Fruit fly (Drosophila melanogaster): ENCODE data around the gene CG5646.

The CG5646 gene

DNA sequence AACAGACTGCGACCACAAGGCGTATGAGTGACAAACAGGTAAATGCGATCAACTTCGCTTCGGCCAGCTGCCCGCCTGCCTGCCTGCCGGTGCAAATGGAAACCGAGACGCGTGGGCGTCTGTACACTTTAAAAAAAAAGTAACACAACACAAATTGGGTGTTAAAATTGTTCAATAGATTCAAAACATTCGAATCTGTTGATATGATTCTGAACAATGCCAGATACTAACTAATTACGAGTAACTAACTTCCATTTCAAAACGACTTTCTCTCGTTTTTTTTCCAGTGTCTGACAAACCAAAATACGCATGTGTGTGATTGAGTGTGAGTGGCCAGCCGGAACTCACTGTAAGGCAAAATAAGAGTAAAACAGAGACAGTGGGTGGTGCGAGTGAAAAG, 8.6 kb upstream of the CG5646 start (continued):
- TF ChIP-seq pb (GFP tag; optimal IDR thresholded peaks at IDR 0.05): peak; percentile 90
- peak; percentile 73 for TF ChIP-seq CG32767 (GFP tag; IDR thresholded peaks at IDR 0.05)
- TF ChIP-seq E2f2 (GFP tag; IDR thresholded peaks at IDR 0.05): peak; percentile 59; the same call in 1 of the 2 replicates
- TF ChIP-seq twi (tag; optimal IDR thresholded peaks at IDR 0.05): no peak
- TF ChIP-seq otp (GFP tag; IDR thresholded peaks at IDR 0.05): peak; percentile 88
- peak; percentile 53 for TF ChIP-seq CG3163 (GFP tag; optimal IDR thresholded peaks at IDR 0.05)
- no peak for TF ChIP-seq aop (GFP tag; IDR thresholded peaks at IDR 0.05)
- peak; percentile 95 for TF ChIP-seq sr (GFP tag; IDR thresholded peaks at IDR 0.05)
- peak; percentile 90 for TF ChIP-seq zfh1 (GFP tag; IDR thresholded peaks at IDR 0.05)
- TF ChIP-seq bigmax (GFP tag; optimal IDR thresholded peaks at IDR 0.05): no peak
- peak; percentile 89 for TF ChIP-seq eyg (GFP tag; optimal IDR thresholded peaks at IDR 0.05)
- TF ChIP-seq chn (GFP tag; optimal IDR thresholded peaks at IDR 0.05): peak; percentile 64
- TF ChIP-seq CG2120 (GFP tag; optimal IDR thresholded peaks at IDR 0.05): peak; percentile 86
- peak; percentile 40 for TF ChIP-seq TFAM (GFP tag; optimal IDR thresholded peaks at IDR 0.05)
- TF ChIP-seq HmgD (GFP tag; optimal IDR thresholded peaks at IDR 0.05): peak; percentile 47
- peak; percentile 79 for TF ChIP-seq CG7786 (GFP tag; optimal IDR thresholded peaks at IDR 0.05)
- TF ChIP-seq B-H1 (GFP tag; IDR thresholded peaks at IDR 0.05): peak; percentile 82
- TF ChIP-seq Hr51 (GFP tag; optimal IDR thresholded peaks at IDR 0.05): peak in 1 of 2 experiments; percentile 62
- no peak for TF ChIP-seq gcm (GFP tag; optimal IDR thresholded peaks at IDR 0.05)
- peak; percentile 95 for TF ChIP-seq gro (GFP tag; optimal IDR thresholded peaks at IDR 0.05)
- peak; percentile 71 for TF ChIP-seq CG8281 (tag; optimal IDR thresholded peaks at IDR 0.05)
- TF ChIP-seq CG9727 (GFP tag; optimal IDR thresholded peaks at IDR 0.05): peak; percentile 87
- TF ChIP-seq H2.0 (GFP tag; IDR thresholded peaks at IDR 0.05): peak; percentile 86
- peak; percentile 76 for TF ChIP-seq Fer2 (tag; optimal IDR thresholded peaks at IDR 0.05)
- TF ChIP-seq gsb-n (tag; optimal IDR thresholded peaks at IDR 0.05): no peak
- TF ChIP-seq nmo (GFP tag; optimal IDR thresholded peaks at IDR 0.05): peak; percentile 88
- TF ChIP-seq cad (GFP tag; optimal IDR thresholded peaks at IDR 0.05): no peak
- peak; percentile 85 for TF ChIP-seq Sox100B (GFP tag; optimal IDR thresholded peaks at IDR 0.05)
- TF ChIP-seq Trl (optimal IDR thresholded peaks at IDR 0.05): no peak
- peak; percentile 82 for TF ChIP-seq Trl (GFP tag; optimal IDR thresholded peaks at IDR 0.05)
- TF ChIP-seq amos (GFP tag; IDR thresholded peaks at IDR 0.05; ENCODE audit: partially characterized antibody): no peak
- peak; percentile 65 for TF ChIP-seq tx (GFP tag; optimal IDR thresholded peaks at IDR 0.05)
- TF ChIP-seq toy (GFP tag; IDR thresholded peaks at IDR 0.05): 0 out of 2 replicates have a peak, but pooled peaks have one; percentile 40
- TF ChIP-seq dmrt99B (tag; optimal IDR thresholded peaks at IDR 0.05): peak; percentile 95
- no peak for TF ChIP-seq CG10431 (GFP tag; optimal IDR thresholded peaks at IDR 0.05)
- TF ChIP-seq Doc3 (GFP tag; IDR thresholded peaks at IDR 0.05; ENCODE audit: partially characterized antibody): no peak
- TF ChIP-seq sisA (GFP tag; IDR thresholded peaks at IDR 0.05): peak; percentile 92
- peak; percentile 91 for TF ChIP-seq Dbx (GFP tag; IDR thresholded peaks at IDR 0.05)
- TF ChIP-seq CG10267 (tag; optimal IDR thresholded peaks at IDR 0.05): peak; percentile 74
- peak; percentile 89 for TF ChIP-seq seq (GFP tag; IDR thresholded peaks at IDR 0.05)
- TF ChIP-seq Mad (GFP tag; optimal IDR thresholded peaks at IDR 0.05): peak; percentile 53
- peak; percentile 90 for TF ChIP-seq Dad (GFP tag; optimal IDR thresholded peaks at IDR 0.05)
- peak; percentile 86 for TF ChIP-seq CG4424 (GFP tag; optimal IDR thresholded peaks at IDR 0.05)
- TF ChIP-seq her (GFP tag; optimal IDR thresholded peaks at IDR 0.05): peak; percentile 69
- TF ChIP-seq CG8290 (GFP tag; optimal IDR thresholded peaks at IDR 0.05): peak; percentile 59
- peak in 1 of 2 experiments; percentile 72 for TF ChIP-seq CG8290 (tag; optimal IDR thresholded peaks at IDR 0.05)
- TF ChIP-seq CG33557 (GFP tag; optimal IDR thresholded peaks at IDR 0.05): no peak
- peak; percentile 61 for TF ChIP-seq CG4404 (GFP tag; IDR thresholded peaks at IDR 0.05)
- TF ChIP-seq CG1529 (GFP tag; optimal IDR thresholded peaks at IDR 0.05): peak; percentile 52
- no peak for TF ChIP-seq h (optimal IDR thresholded peaks at IDR 0.05)
- TF ChIP-seq Aef1 (GFP tag; IDR thresholded peaks at IDR 0.05): peak; percentile 90
- peak; percentile 85 for TF ChIP-seq scrt (GFP tag; optimal IDR thresholded peaks at IDR 0.05)
- TF ChIP-seq Ada2b (GFP tag; IDR thresholded peaks at IDR 0.05): peak; percentile 96
- TF ChIP-seq yki (optimal IDR thresholded peaks at IDR 0.05): no peak

All from whole organism, embryonic.